Fruit fly (Drosophila melanogaster): ENCODE data around the gene CG5783.
A peak's percentile ranks its signal among the peaks of the same experiment; 100 is the strongest.

The CG5783 gene

DNA sequence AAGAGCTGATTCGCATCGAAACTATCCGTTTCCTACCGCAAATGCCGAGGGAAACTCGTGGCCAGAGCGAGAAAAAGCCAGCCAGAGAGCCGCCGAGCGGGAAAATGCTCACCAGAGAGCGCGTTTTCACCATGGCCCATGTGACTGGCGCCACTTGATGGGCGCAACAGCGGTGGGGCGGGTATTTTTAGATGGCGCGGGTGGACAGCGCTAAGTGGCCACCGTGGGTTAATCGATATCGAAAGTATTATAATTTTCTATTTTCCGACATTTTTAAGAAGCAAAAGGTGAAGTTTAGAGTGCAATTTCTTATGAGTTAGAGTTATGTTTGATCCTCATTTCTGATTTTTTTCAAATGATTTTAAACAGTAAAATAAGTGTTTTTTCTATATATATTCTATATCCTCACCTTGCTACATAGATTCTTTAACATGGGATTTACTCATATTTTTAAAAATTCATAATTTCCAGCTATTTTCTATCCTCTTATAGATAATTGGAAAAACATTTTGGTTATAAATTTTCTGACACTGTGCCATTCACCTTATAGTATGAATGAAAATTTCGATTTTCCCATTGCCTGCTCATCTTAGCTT is 28.9 kb downstream of the CG5783 start, which contains the start of gene Ptp36E (continued):
- TF ChIP-seq vri (GFP tag; optimal IDR thresholded peaks at IDR 0.05): no peak
- peak in 1 of 2 experiments; percentile 61 for TF ChIP-seq salr (GFP tag; optimal IDR thresholded peaks at IDR 0.05)
- TF ChIP-seq Eip78C (GFP tag): peak; percentile 81
- peak; percentile 78 for TF ChIP-seq eg (GFP tag; IDR thresholded peaks at IDR 0.05)
- no peak for TF ChIP-seq CG3032 (tag; optimal IDR thresholded peaks at IDR 0.05)
- TF ChIP-seq fd59A (GFP tag; optimal IDR thresholded peaks at IDR 0.05): no peak
- peak; percentile 83 for TF ChIP-seq CG8119 (GFP tag; IDR thresholded peaks at IDR 0.05)
- TF ChIP-seq CG10669 (GFP tag; optimal IDR thresholded peaks at IDR 0.05): peak; percentile 42
- TF ChIP-seq OdsH (GFP tag; optimal IDR thresholded peaks at IDR 0.05): peak; percentile 52
- TF ChIP-seq Smox (GFP tag; optimal IDR thresholded peaks at IDR 0.05): no peak
- TF ChIP-seq CG15336 (GFP tag; IDR thresholded peaks at IDR 0.05): peak; percentile 84
- TF ChIP-seq lz (GFP tag; optimal IDR thresholded peaks at IDR 0.05): peak; percentile 0
- TF ChIP-seq Hr39 (GFP tag; optimal IDR thresholded peaks at IDR 0.05): no peak
- peak; percentile 12 for TF ChIP-seq CG3919 (GFP tag; optimal IDR thresholded peaks at IDR 0.05)
- TF ChIP-seq Sox14 (GFP tag; optimal IDR thresholded peaks at IDR 0.05): peak; percentile 5
- no peak for TF ChIP-seq ss (GFP tag; optimal IDR thresholded peaks at IDR 0.05)
- TF ChIP-seq fd85E (GFP tag; optimal IDR thresholded peaks at IDR 0.05): no peak

DNA sequence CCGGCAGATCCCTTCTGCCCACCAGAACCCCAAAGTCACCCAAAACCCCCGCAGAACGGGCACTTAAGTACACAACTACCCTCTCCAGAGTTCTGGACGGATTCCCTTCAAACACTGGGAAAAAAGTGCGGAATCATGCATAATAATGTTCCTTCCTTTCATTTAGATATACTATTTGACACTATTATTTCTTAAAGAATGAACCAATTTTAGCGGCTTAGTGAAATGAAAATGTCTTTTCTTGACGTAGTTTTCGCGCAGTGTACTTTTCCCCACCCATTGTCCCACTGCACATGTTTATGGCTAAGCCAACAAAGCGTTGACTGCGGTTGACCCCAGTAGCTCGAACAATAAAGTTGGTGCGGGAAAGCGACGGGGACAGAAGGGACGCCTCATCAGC is 30.9 kb downstream of the CG5783 start:
- TF ChIP-seq dac (GFP tag; optimal IDR thresholded peaks at IDR 0.05) (no peak), Met (GFP tag; optimal IDR thresholded peaks at IDR 0.05) (no peak), vri (GFP tag; optimal IDR thresholded peaks at IDR 0.05) (no peak), Hr39 (GFP tag; optimal IDR thresholded peaks at IDR 0.05) (peak; percentile 2), fd85E (GFP tag; optimal IDR thresholded peaks at IDR 0.05) (no peak), CG6163 (GFP tag; IDR thresholded peaks at IDR 0.05) (0 out of 3 replicates have a peak, but pooled peaks have one; percentile 28), CG11762 (GFP tag; optimal IDR thresholded peaks at IDR 0.05; ENCODE audit: insufficient read depth) (no peak), CG10669 (GFP tag; optimal IDR thresholded peaks at IDR 0.05) (no peak), CG16779 (tag; optimal IDR thresholded peaks at IDR 0.05) (no peak), ss (GFP tag; optimal IDR thresholded peaks at IDR 0.05) (no peak), CG8119 (GFP tag; IDR thresholded peaks at IDR 0.05) (no peak), CG6792 (GFP tag; optimal IDR thresholded peaks at IDR 0.05) (no peak), CG11294 (GFP tag; IDR thresholded peaks at IDR 0.05) (no peak), CG15336 (GFP tag; IDR thresholded peaks at IDR 0.05) (no peak), achi (GFP tag; optimal IDR thresholded peaks at IDR 0.05) (no peak), Eip78C (GFP tag) (peak; percentile 25), Blimp-1 (GFP tag; optimal IDR thresholded peaks at IDR 0.05) (no peak)

DNA sequence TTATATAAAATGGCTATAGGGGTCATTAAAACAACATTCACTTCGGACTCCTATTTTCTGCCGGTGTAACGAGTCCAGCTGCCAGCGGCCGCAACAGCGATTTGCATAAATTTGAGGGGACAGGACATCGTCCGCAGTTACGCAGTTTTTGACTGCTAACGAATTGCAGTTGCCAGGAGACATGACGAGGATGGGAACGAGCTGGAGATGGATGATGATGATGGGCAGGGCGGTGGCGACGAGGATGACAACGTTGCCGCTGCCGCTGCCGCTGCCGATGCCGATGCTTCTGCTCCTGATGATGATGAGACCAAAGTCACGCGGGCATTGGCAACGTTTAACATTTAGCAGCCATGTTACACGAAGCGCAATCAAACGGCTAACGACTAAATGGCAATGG is 47.0 kb downstream of the CG5783 start:
- no peak for TF ChIP-seq CG8319 (GFP tag; optimal IDR thresholded peaks at IDR 0.05)
- TF ChIP-seq svp (GFP tag): peak; percentile 0
- no peak for TF ChIP-seq CG9139 (GFP tag; optimal IDR thresholded peaks at IDR 0.05)
- no peak for TF ChIP-seq CG34406 (GFP tag; optimal IDR thresholded peaks at IDR 0.05)
